Worm (Caenorhabditis elegans) whole organism, L4 larva: ENCODE results near the gene idpc-6.

ENCODE experiments used
- R02D3.7 ChIP-seq: fragments of 150-350 bp; sonication (generic microtip); optimal IDR thresholded peaks from 3 replicates; lab custom pipeline; 2014; ENCODE audit warnings: missing biosample characterization, missing genetic modification characterization
- egl-27 ChIP-seq: sonication (generic microtip); optimal IDR thresholded peaks from 3 replicates; lab custom pipeline; 2017; ENCODE audit warnings: missing biosample characterization, missing genetic modification reagents, missing genetic modification characterization
- egl-43 ChIP-seq: fragments of 200-800 bp; sonication (Bioruptor generic); IDR thresholded peaks from 2 replicates; pipeline ENCODE4 v1.3.6; 2022; ENCODE audit warnings: missing genetic modification reagents, missing genetic modification characterization, missing compliant biosample characterization
- php-3 ChIP-seq: fragments of 200-800 bp; sonication (Bioruptor generic); IDR thresholded peaks from 2 replicates; pipeline ENCODE4 v1.3.6; 2022; ENCODE audit warnings: missing genetic modification reagents, missing genetic modification characterization, missing compliant biosample characterization
- pqm-1 ChIP-seq: sonication (generic microtip); optimal IDR thresholded peaks from 2 replicates; lab custom pipeline; 2017; ENCODE audit warnings: missing biosample characterization, missing genetic modification characterization
- unc-62 ChIP-seq, 3 experiments: fragments of 150-350 bp in 1 of 3; sonication (generic microtip); optimal IDR thresholded peaks in 2 of 3; peaks in 1 of 3; 1 replicate in 1 of 3; 2 replicates in 2 of 3; lab custom pipeline; 2014 to 2017; ENCODE audit warnings: missing biosample characterization in 3 of 3, missing genetic modification characterization in 3 of 3, missing genetic modification reagents in 3 of 3, missing genotype in 1 of 3

DNA sequence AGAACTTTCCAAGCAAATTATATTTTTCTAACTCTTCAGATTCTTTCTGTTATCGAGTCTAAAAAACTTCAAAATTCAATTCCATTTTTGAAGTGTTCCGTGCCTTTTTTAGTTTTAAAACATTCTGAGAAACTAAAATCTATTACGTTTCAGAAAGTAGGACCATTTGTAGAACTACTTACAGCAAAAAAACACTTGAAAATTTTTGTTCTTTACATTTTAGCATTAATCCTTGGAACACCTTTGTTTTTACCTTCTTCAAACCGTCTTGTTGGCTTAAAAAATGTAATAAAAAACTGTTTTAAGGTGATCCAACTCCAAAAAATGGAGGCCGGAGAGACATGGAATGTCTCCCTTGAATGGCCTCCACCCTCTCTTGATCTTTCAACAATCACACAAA lies 11.7 kb upstream of the idpc-6 start, which contains the start of gene dop-2:
- TF ChIP-seq R02D3.7 (tag; lab: Kevin White, UChicago) (no peak), egl-27 (no peak), php-3 (GFP tag; lab: Robert Waterston, UW) (no peak), pqm-1 (tag; lab: Kevin White, UChicago) (no peak), unc-62 (GFP tag; optimal IDR thresholded peaks at IDR 0.05 in 1 of 2; lab: Kevin White, UChicago) (no peak), unc-62 (tag; optimal IDR thresholded peaks at IDR 0.05; lab: Kevin White, UChicago) (no peak), egl-43 (no peak)
